Fruit fly (Drosophila melanogaster) whole organism, embryonic: ENCODE measurements around the gene Ntf-2.

Experiments
- Ada2b ChIP-seq: fragments of 200-800 bp; sonication (Bioruptor generic); IDR thresholded peaks from 2 replicates; pipeline ENCODE4 v1.3.6; 2022; ENCODE audit warnings: missing biosample characterization, missing genetic modification characterization
- Atf6 ChIP-seq: fragments of 200-800 bp; sonication (Bioruptor generic); IDR thresholded peaks from 2 replicates; pipeline ENCODE4 v1.3.6; 2022; ENCODE audit warnings: missing biosample characterization, missing genetic modification characterization
- CG10979 ChIP-seq: fragments of 200-800 bp; sonication (Bioruptor generic); optimal IDR thresholded peaks from 2 replicates; lab custom pipeline; 2018; ENCODE audit warnings: missing biosample characterization, mild to moderate bottlenecking, missing genetic modification characterization, moderate library complexity
- CG11504 ChIP-seq: fragments of 200-800 bp; sonication (Bioruptor generic); optimal IDR thresholded peaks from 3 replicates; lab custom pipeline; 2019; ENCODE audit warnings: missing biosample characterization, mild to moderate bottlenecking, missing genetic modification characterization, moderate library complexity
- CG15601 ChIP-seq: fragments of 200-800 bp; sonication (Bioruptor generic); optimal IDR thresholded peaks from 3 replicates; lab custom pipeline; 2019; ENCODE audit warnings: missing biosample characterization, mild to moderate bottlenecking, missing genetic modification characterization, moderate library complexity
- CG17328 ChIP-seq: fragments of 200-800 bp; sonication (Bioruptor generic); IDR thresholded peaks from 2 replicates; pipeline ENCODE4 v1.3.6; 2022; ENCODE audit warnings: missing biosample characterization, missing genetic modification characterization
- CG17359 ChIP-seq: fragments of 200-800 bp; sonication (Bioruptor generic); optimal IDR thresholded peaks from 3 replicates; lab custom pipeline; 2018; ENCODE audit warnings: missing biosample characterization, mild to moderate bottlenecking, missing genetic modification characterization, moderate library complexity
- CG17829 ChIP-seq: fragments of 200-800 bp; optimal IDR thresholded peaks from 2 replicates; lab custom pipeline; 2019; ENCODE audit warnings: missing biosample characterization, mild to moderate bottlenecking, missing genetic modification characterization, moderate library complexity
- CG2120 ChIP-seq: fragments of 200-800 bp; sonication (Bioruptor generic); optimal IDR thresholded peaks from 3 replicates; lab custom pipeline; 2016; ENCODE audit warnings: missing biosample characterization, missing genetic modification characterization
- CG2712 ChIP-seq: fragments of 200-800 bp; optimal IDR thresholded peaks from 3 replicates; lab custom pipeline; 2019; ENCODE audit warnings: missing biosample characterization, mild to moderate bottlenecking, missing genetic modification characterization, moderate library complexity
- CG30403 ChIP-seq: fragments of 200-800 bp; sonication (Bioruptor generic); optimal IDR thresholded peaks from 3 replicates; lab custom pipeline; 2016; ENCODE audit warnings: missing biosample characterization, missing genetic modification characterization
- CG30431 ChIP-seq: fragments of 200-800 bp; sonication (Bioruptor generic); optimal IDR thresholded peaks from 2 replicates; lab custom pipeline; 2017; ENCODE audit warnings: missing biosample characterization, missing genetic modification characterization
- CG32532 ChIP-seq: fragments of 200-800 bp; sonication (Bioruptor generic); IDR thresholded peaks from 2 replicates; pipeline ENCODE4 v1.3.6; 2022; ENCODE audit warnings: missing biosample characterization, missing genetic modification characterization
- CG33213 ChIP-seq: fragments of 200-800 bp; sonication (Bioruptor generic); optimal IDR thresholded peaks from 3 replicates; lab custom pipeline; 2016; ENCODE audit warnings: missing biosample characterization, missing genetic modification characterization
- CG4424 ChIP-seq: fragments of 200-800 bp; sonication (Bioruptor generic); optimal IDR thresholded peaks from 3 replicates; lab custom pipeline; 2016; ENCODE audit warnings: missing biosample characterization, missing genetic modification characterization
- CG6791 ChIP-seq: fragments of 200-800 bp; sonication (Bioruptor generic); IDR thresholded peaks from 3 replicates; pipeline ENCODE4 v1.3.6; 2022; ENCODE audit warnings: missing biosample characterization, missing genetic modification characterization; ENCODE audit not compliant: partially characterized antibody
- CG7839 ChIP-seq: fragments of 200-800 bp; sonication (Bioruptor generic); optimal IDR thresholded peaks from 3 replicates; lab custom pipeline; 2018; ENCODE audit warnings: missing biosample characterization, mild to moderate bottlenecking, missing genetic modification characterization, moderate library complexity
- Dbx ChIP-seq: fragments of 200-800 bp; sonication (Bioruptor generic); IDR thresholded peaks from 3 replicates; pipeline ENCODE4 v1.3.6; 2022; ENCODE audit warnings: missing biosample characterization, missing genetic modification characterization
- Dip3 ChIP-seq: fragments of 200-800 bp; sonication (Bioruptor generic); optimal IDR thresholded peaks from 3 replicates; lab custom pipeline; 2016; ENCODE audit warnings: missing biosample characterization, missing genetic modification characterization
- Drgx ChIP-seq: fragments of 200-800 bp; sonication (Bioruptor generic); IDR thresholded peaks from 2 replicates; pipeline ENCODE4 v1.3.6; 2022; ENCODE audit warnings: missing biosample characterization, missing genetic modification characterization
- Ets65A ChIP-seq: fragments of 200-800 bp; sonication (Bioruptor generic); peaks from one replicate; lab custom pipeline; 2016; ENCODE audit warnings: missing biosample characterization, missing genetic modification characterization
- Hr51 ChIP-seq, 2 experiments: fragments of 200-800 bp; sonication (Bioruptor generic); optimal IDR thresholded peaks; 2 replicates in 1 of 2; 3 replicates in 1 of 2; lab custom pipeline; 2016 to 2018; ENCODE audit warnings: missing biosample characterization in 2 of 2, missing genetic modification characterization in 2 of 2, mild to moderate bottlenecking in 1 of 2, moderate library complexity in 1 of 2
- Kr ChIP-seq: fragments of 200-800 bp; sonication (Bioruptor generic); optimal IDR thresholded peaks from 2 replicates; lab custom pipeline; 2017; ENCODE audit warnings: missing biosample characterization, mild to moderate bottlenecking, missing genetic modification characterization
- NC2β ChIP-seq: fragments of 200-800 bp; sonication (Bioruptor generic); optimal IDR thresholded peaks from 2 replicates; lab custom pipeline; 2016; ENCODE audit warnings: missing biosample characterization, missing genetic modification characterization
- Neu2 ChIP-seq: fragments of 200-800 bp; sonication (Bioruptor generic); optimal IDR thresholded peaks from 3 replicates; lab custom pipeline; 2016; ENCODE audit warnings: missing biosample characterization, missing genetic modification characterization, borderline replicate concordance
- PHDP ChIP-seq: fragments of 200-800 bp; sonication (Bioruptor generic); optimal IDR thresholded peaks from 3 replicates; lab custom pipeline; 2018; ENCODE audit warnings: missing biosample characterization, mild to moderate bottlenecking, missing genetic modification characterization, moderate library complexity
- Ptx1 ChIP-seq: fragments of 200-800 bp; sonication (Bioruptor generic); IDR thresholded peaks from 2 replicates; pipeline ENCODE4 v1.3.6; 2022; ENCODE audit warnings: missing biosample characterization, missing genetic modification characterization
- Ssrp ChIP-seq: fragments of 200-800 bp; sonication (Bioruptor generic); optimal IDR thresholded peaks from 2 replicates; lab custom pipeline; 2018; ENCODE audit warnings: missing biosample characterization, mild to moderate bottlenecking, missing genetic modification characterization, moderate library complexity
- ab ChIP-seq: fragments of 200-800 bp; sonication (Bioruptor generic); optimal IDR thresholded peaks from 2 replicates; lab custom pipeline; 2016; ENCODE audit warnings: missing biosample characterization, missing genetic modification characterization
- abd-A ChIP-seq: fragments of 200-800 bp; sonication (Bioruptor generic); optimal IDR thresholded peaks from 3 replicates; lab custom pipeline; 2019; ENCODE audit warnings: missing biosample characterization, mild to moderate bottlenecking, missing genetic modification characterization, moderate library complexity
- bowl ChIP-seq: fragments of 200-800 bp; sonication (Bioruptor generic); IDR thresholded peaks from 2 replicates; pipeline ENCODE4 v1.3.6; 2022; ENCODE audit warnings: missing biosample characterization, missing genetic modification characterization
- bsh ChIP-seq, 2 experiments: fragments of 200-800 bp; sonication (Bioruptor generic); optimal IDR thresholded peaks; 2 replicates each; lab custom pipeline; 2017 to 2018; ENCODE audit warnings: mild to moderate bottlenecking in 2 of 2, missing biosample characterization in 2 of 2, missing genetic modification characterization in 2 of 2, moderate library complexity in 1 of 2
- en ChIP-seq: fragments of 200-800 bp; sonication (Bioruptor generic); optimal IDR thresholded peaks from 2 replicates; lab custom pipeline; 2016; ENCODE audit warnings: missing biosample characterization, missing genetic modification characterization
- fd96Cb ChIP-seq: fragments of 200-800 bp; sonication (Bioruptor generic); optimal IDR thresholded peaks from 2 replicates; lab custom pipeline; 2018; ENCODE audit warnings: missing biosample characterization, mild to moderate bottlenecking, missing genetic modification characterization, moderate library complexity
- insv ChIP-seq, 2 experiments: fragments of 200-800 bp; sonication (Bioruptor generic); optimal IDR thresholded peaks; 3 replicates each; lab custom pipeline; 2016 to 2018; ENCODE audit warnings: missing biosample characterization in 2 of 2, missing genetic modification characterization in 2 of 2
- lab ChIP-seq: fragments of 200-800 bp; sonication (Bioruptor generic); optimal IDR thresholded peaks from 3 replicates; lab custom pipeline; 2017; ENCODE audit warnings: missing biosample characterization, missing genetic modification characterization, mild to moderate bottlenecking, moderate library complexity, missing genetic modification reagents
- lbe ChIP-seq: fragments of 200-800 bp; sonication (Bioruptor generic); optimal IDR thresholded peaks from 2 replicates; lab custom pipeline; 2016; ENCODE audit warnings: missing biosample characterization, mild to moderate bottlenecking, missing genetic modification characterization
- lmd ChIP-seq: fragments of 200-800 bp; sonication (Bioruptor generic); IDR thresholded peaks from 2 replicates; pipeline ENCODE4 v1.3.6; 2022; ENCODE audit warnings: missing biosample characterization, missing genetic modification characterization
- mam ChIP-seq: fragments of 200-800 bp; sonication (Bioruptor generic); optimal IDR thresholded peaks from 3 replicates; lab custom pipeline; 2016; ENCODE audit warnings: missing biosample characterization, missing genetic modification characterization
- phol ChIP-seq: fragments of 200-800 bp; sonication (Bioruptor generic); optimal IDR thresholded peaks from 3 replicates; lab custom pipeline; 2018; ENCODE audit warnings: missing biosample characterization, mild to moderate bottlenecking, missing genetic modification characterization, moderate library complexity
- row ChIP-seq: fragments of 200-800 bp; sonication (Bioruptor generic); IDR thresholded peaks from 3 replicates; pipeline ENCODE4 v1.3.6; 2022; ENCODE audit warnings: missing biosample characterization, missing genetic modification characterization
- sens ChIP-seq: fragments of 200-800 bp; sonication (Bioruptor generic); peaks from one replicate; lab custom pipeline; 2016; ENCODE audit warnings: missing biosample characterization, missing genetic modification characterization
- slbo ChIP-seq: fragments of 200-800 bp; sonication (Bioruptor generic); IDR thresholded peaks from 2 replicates; pipeline ENCODE4 v1.3.6; 2022; ENCODE audit warnings: missing biosample characterization, missing genetic modification characterization
- sob ChIP-seq: fragments of 200-800 bp; sonication (Bioruptor generic); IDR thresholded peaks from 2 replicates; pipeline ENCODE4 v1.3.6; 2022; ENCODE audit warnings: missing biosample characterization, missing genetic modification characterization
- stwl ChIP-seq: fragments of 200-800 bp; sonication (Bioruptor generic); optimal IDR thresholded peaks from 3 replicates; lab custom pipeline; 2018; ENCODE audit warnings: missing biosample characterization, mild to moderate bottlenecking, missing genetic modification characterization, moderate library complexity
- zfh2 ChIP-seq: fragments of 200-800 bp; sonication (Bioruptor generic); optimal IDR thresholded peaks from 2 replicates; lab custom pipeline; 2016; ENCODE audit warnings: missing biosample characterization, missing genetic modification characterization

Gene Ntf-2

dm6 chrX:21072953-21073352 lies 37.7 kb downstream of the Ntf-2 start (continued):
- peak; percentile 24 for TF ChIP-seq CG10979 (tag; lab: Kevin White, UChicago)
- no peak for TF ChIP-seq Atf6 (GFP tag; lab: Robert Waterston, UW)
- peak; percentile 12 for TF ChIP-seq CG17359 (tag; lab: Kevin White, UChicago)
- no peak for TF ChIP-seq en (GFP tag; lab: Kevin White, UChicago)
- TF ChIP-seq lbe (GFP tag; lab: Kevin White, UChicago) = peak; percentile 72
- peak; percentile 29 for TF ChIP-seq phol (tag; lab: Kevin White, UChicago)
- TF ChIP-seq sens (GFP tag; lab: Kevin White, UChicago) = peak; percentile 49
- TF ChIP-seq CG11504 (tag; lab: Kevin White, UChicago) = peak; percentile 37
- TF ChIP-seq Ets65A = peak; percentile 67
- TF ChIP-seq CG15601 (tag; lab: Kevin White, UChicago) = no peak
- TF ChIP-seq fd96Cb (tag; lab: Kevin White, UChicago) = peak; percentile 13
- TF ChIP-seq lab (GFP tag; lab: Kevin White, UChicago) = peak; percentile 20
- TF ChIP-seq CG30431 (GFP tag; lab: Kevin White, UChicago) = no peak
- no peak for TF ChIP-seq Ssrp (tag; lab: Kevin White, UChicago)
- TF ChIP-seq CG33213 (GFP tag; lab: Kevin White, UChicago) = no peak
- TF ChIP-seq stwl (tag; lab: Kevin White, UChicago) = no peak
- TF ChIP-seq Hr51 (GFP tag; optimal IDR thresholded peaks at IDR 0.05; lab: Kevin White, UChicago) = peak in 1 of 2 experiments; percentile 19
- TF ChIP-seq CG17829 (tag; lab: Kevin White, UChicago) = peak; percentile 1
- no peak for TF ChIP-seq Neu2
- TF ChIP-seq PHDP (tag; lab: Kevin White, UChicago) = peak; percentile 3
- peak; percentile 88 for TF ChIP-seq Drgx (GFP tag; lab: Robert Waterston, UW)
- no peak for TF ChIP-seq bowl (GFP tag; lab: Robert Waterston, UW)
- no peak for TF ChIP-seq ab (GFP tag; lab: Kevin White, UChicago)
- no peak for TF ChIP-seq Dbx
- TF ChIP-seq, all 482 proteins: peak for 47

dm6 chrX:21073641-21074328 lies 38.5 kb downstream of the Ntf-2 start:
- TF ChIP-seq CG6791 = no peak
- TF ChIP-seq CG4424 (GFP tag; lab: Kevin White, UChicago) = no peak
- no peak for TF ChIP-seq abd-A (tag; lab: Kevin White, UChicago)
- peak; percentile 12; the same call in 1 of the 2 replicates for TF ChIP-seq Drgx (GFP tag; lab: Robert Waterston, UW)
- no peak for TF ChIP-seq NC2β
- peak in 1 of 2 experiments; percentile 2 for TF ChIP-seq bsh (GFP tag; optimal IDR thresholded peaks at IDR 0.05; lab: Kevin White, UChicago)

- TF ChIP-seq CG11504 (tag; lab: Kevin White, UChicago) = peak; percentile 18
- TF ChIP-seq Dip3 (GFP tag; lab: Kevin White, UChicago) = peak; percentile 26
- peak; percentile 2 for TF ChIP-seq mam (GFP tag; lab: Kevin White, UChicago)
- peak in 1 of 2 experiments; percentile 13 for TF ChIP-seq bsh (GFP tag; optimal IDR thresholded peaks at IDR 0.05; lab: Kevin White, UChicago)
- TF ChIP-seq Ptx1 (GFP tag; lab: Robert Waterston, UW) = peak; percentile 19; the same call in 1 of the 2 replicates
- TF ChIP-seq Ada2b (GFP tag; lab: Robert Waterston, UW) = no peak
- TF ChIP-seq sens (GFP tag; lab: Kevin White, UChicago) = peak; percentile 51
- TF ChIP-seq CG7839 = peak; percentile 27
- TF ChIP-seq CG2712 (tag; lab: Kevin White, UChicago) = peak; percentile 6
- peak; percentile 32 for TF ChIP-seq lab (GFP tag; lab: Kevin White, UChicago)
- peak; percentile 21 for TF ChIP-seq slbo (GFP tag; lab: Robert Waterston, UW)
- peak; percentile 42 for TF ChIP-seq CG2120 (GFP tag; lab: Kevin White, UChicago)
- TF ChIP-seq Kr (GFP tag; lab: Kevin White, UChicago) = no peak
- no peak for TF ChIP-seq CG17328 (GFP tag; lab: Robert Waterston, UW)
- 0 out of 2 replicates have a peak, but pooled peaks have one; percentile 30 for TF ChIP-seq lmd (GFP tag; lab: Robert Waterston, UW)
- peak; percentile 4 for TF ChIP-seq CG30403
- TF ChIP-seq CG32532 = 0 out of 2 replicates have a peak, but pooled peaks have one; percentile 13
- no peak for TF ChIP-seq insv (GFP tag; optimal IDR thresholded peaks at IDR 0.05; lab: Kevin White, UChicago)
- TF ChIP-seq Ets65A = peak; percentile 90
- peak; percentile 37; the same call in 1 of the 3 replicates for TF ChIP-seq row (GFP tag; lab: Robert Waterston, UW)
- 0 out of 2 replicates have a peak, but pooled peaks have one; percentile 21 for TF ChIP-seq sob (GFP tag; lab: Robert Waterston, UW)
- TF ChIP-seq zfh2 (GFP tag; lab: Kevin White, UChicago) = peak; percentile 11
- TF ChIP-seq Drgx (GFP tag; lab: Robert Waterston, UW) = peak; percentile 85
These were observed 39.0 kb downstream of the Ntf-2 start for dm6 chrX:21074329-21074708.
